Worm (Caenorhabditis elegans): ENCODE results near the gene Y75B8A.18.

ce11 chrIII:12269807-12270206 is 43.8 kb upstream of the Y75B8A.18 start:
- TF ChIP-seq nhr-21 (tag; optimal IDR thresholded peaks at IDR 0.05) (no peak), skn-1 (tag; optimal IDR thresholded peaks at IDR 0.05) (no peak), egl-27 (tag; optimal IDR thresholded peaks at IDR 0.05) (no peak), lsy-2 (tag; optimal IDR thresholded peaks at IDR 0.05) (no peak), nhr-237 (tag; optimal IDR thresholded peaks at IDR 0.05) (no peak), lin-13 (GFP tag; optimal IDR thresholded peaks at IDR 0.05) (no peak), Y55F3AM.14 (GFP tag; optimal IDR thresholded peaks at IDR 0.05) (no peak), lin-11 (tag; optimal IDR thresholded peaks at IDR 0.05) (no peak), R02D3.7 (tag; optimal IDR thresholded peaks at IDR 0.05) (no peak), nhr-11 (tag; optimal IDR thresholded peaks at IDR 0.05) (no peak), ztf-4 (tag; optimal IDR thresholded peaks at IDR 0.05) (no peak)
